Worm (Caenorhabditis elegans) whole organism, L4/young adult: Measurements from ENCODE around the gene srsx-21.

Experiments used
- W03F9.2 ChIP-seq: fragments of 150-350 bp; optimal IDR thresholded peaks from 2 replicates; lab custom pipeline; 2014; ENCODE audit warnings: missing biosample characterization, missing genetic modification characterization
- dao-5 ChIP-seq: sonication (generic microtip); optimal IDR thresholded peaks from 2 replicates; lab custom pipeline; 2016; ENCODE audit warnings: missing genotype, missing genetic modification characterization, moderate library complexity, missing compliant biosample characterization
- him-1 ChIP-seq: sonication (generic microtip); optimal IDR thresholded peaks from 2 replicates; lab custom pipeline; 2016; ENCODE audit warnings: missing genotype, missing genetic modification reagents, missing genetic modification characterization, missing compliant biosample characterization

DNA sequence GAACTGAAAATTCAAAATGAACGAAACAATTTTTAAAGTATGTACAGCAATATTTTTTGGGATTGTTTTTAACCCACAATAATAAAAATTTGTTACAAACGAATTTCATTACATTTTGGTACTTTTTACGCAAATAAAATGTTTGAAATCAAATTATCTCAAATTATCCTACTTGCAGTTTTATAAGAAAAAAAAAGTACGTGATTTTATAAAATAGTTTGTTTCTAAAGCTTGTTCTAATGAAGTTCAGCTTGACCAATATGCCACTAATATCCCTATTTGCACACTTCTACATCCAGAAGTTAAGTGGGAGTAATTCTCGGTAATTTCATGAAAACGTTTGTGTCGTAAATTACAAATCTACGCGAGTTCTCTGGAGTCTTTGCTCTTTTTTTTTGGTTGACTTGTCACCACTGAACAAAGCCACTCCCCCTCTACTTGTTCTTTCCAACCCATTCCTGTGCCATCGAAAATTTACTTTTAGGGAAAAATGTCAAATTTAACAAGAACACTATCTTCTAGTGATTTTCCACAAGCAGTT is 5.7 kb downstream of the srsx-21 start, which contains the start of gene sru-8:
- TF ChIP-seq W03F9.2 (tag; lab: Kevin White, UChicago) (no peak), dao-5 (no peak), him-1 (tag; lab: Kevin White, UChicago) (no peak)
